Fruit fly (Drosophila melanogaster) ovary, adult (tissue): Measurements from ENCODE around the gene Rpn12.

Experiments
- CG17801 ChIP-seq: fragments of 200-800 bp; optimal IDR thresholded peaks from 2 replicates; lab custom pipeline; 2019; ENCODE audit warnings: missing biosample characterization, mild to moderate bottlenecking, missing genetic modification characterization, moderate library complexity; ENCODE audit not compliant: partially characterized antibody

The Rpn12 gene

DNA sequence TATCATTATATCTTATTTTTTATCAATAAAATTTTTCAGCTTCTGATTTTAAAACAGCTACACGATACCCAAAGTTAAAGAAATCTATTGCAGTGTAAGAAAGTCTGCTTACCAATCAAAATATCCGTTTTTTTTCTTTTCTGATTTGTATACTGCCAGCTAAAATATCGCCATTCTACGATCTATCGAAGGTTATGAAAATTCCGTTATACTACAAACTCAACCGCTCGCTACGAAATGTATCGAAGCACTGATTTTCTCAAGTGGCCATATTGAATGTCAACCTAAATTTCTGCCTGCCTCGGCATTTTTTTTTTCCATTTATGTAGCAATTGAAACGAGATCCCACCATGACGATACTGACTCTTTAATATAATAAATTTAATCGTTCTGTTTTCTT, 2.8 kb upstream of the Rpn12 start, which contains the start of gene nxf2:
nxf2 (minus strand) TSS at position 258 of the 400 bp plus-strand sequence.
- peak; percentile 42 for TF ChIP-seq CG17801 (GFP tag; lab: Kevin White, UChicago)

DNA sequence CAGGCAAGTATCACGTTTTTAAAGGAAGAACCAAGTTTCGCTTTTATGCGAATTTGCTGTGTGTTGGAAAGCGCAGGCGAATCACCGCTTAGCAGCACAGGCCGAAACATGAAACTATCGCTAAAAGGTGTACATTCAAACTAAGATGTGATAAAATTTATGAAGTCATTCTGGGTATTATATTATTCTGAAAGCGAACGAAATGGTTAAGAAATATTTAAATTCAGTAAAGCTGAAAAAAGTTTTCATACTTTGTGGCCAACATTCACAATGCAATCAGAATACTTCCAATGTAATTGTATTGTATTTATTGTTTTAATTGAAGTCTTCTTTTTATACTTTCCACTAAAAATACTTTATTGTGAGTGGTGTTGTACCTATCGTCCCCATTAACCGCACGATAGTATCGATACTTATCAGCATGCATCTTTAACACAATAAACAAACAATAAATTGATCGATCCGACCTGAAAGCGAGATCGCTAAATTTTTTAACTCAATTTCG, 1.6 kb upstream of the Rpn12 start, which contains the start of gene Smn:
Smn (minus strand) TSS at position 347 of the 505 bp plus-strand sequence.
- peak; percentile 69 for TF ChIP-seq CG17801 (GFP tag; lab: Kevin White, UChicago)

dm6 chr3L:16584074-16584578, 1.3 kb downstream of the Rpn12 start, which contains the start of gene UQCR-C2:
TSS of gene UQCR-C2 (plus strand) at chr3L:16584124.
- peak; percentile 26 for TF ChIP-seq CG17801 (GFP tag; lab: Kevin White, UChicago)

DNA sequence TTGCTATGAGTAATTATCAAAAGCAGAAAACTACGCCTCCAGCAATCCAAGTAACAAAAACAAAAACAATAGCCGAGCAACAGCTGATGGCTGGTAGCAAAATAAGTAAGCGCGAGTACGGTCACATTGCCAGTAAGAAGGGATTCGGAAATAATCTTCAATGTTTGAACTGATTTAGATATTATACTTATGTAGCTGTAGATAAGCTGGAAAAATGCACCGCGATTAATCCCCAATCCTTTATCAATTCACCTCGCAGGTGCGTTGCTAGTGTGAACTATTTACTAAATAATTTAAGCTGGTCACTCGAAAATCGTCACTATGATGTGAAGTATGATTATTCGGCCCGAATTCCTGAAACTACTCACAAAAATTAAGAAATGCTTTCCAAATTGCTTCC, 4.2 kb downstream of the Rpn12 start, which contains the start of the genes Syx8 and CG32163:
Syx8 (minus strand) TSS at position 69 of the 400 bp plus-strand sequence.
CG32163 (plus strand) TSS at position 169 of the 400 bp plus-strand sequence.
- peak; percentile 29 for TF ChIP-seq CG17801 (GFP tag; lab: Kevin White, UChicago)

- TF ChIP-seq CG17801 (GFP tag; lab: Kevin White, UChicago) = peak; percentile 46
Observed at dm6 chr3L:16587994-16588622, 5.3 kb downstream of the Rpn12 start.

DNA sequence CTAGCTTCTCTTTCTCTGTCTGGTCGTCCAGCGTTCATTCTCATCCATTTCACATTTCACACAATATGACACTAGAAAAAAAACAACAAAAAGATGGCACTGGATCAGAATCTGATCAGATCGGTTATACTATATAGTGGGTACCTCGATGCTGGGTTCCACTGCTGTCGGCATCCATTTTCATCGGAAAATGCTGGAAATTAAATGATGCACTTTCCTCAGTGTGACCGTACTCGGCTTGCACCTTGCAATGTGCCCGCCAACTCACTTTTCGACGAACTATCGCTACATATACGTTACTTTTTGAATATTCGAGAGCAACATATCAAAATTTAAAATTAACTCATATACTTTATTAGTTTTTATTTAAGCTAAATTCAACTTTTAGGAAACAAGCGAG, 8.0 kb downstream of the Rpn12 start, which contains the start of gene tra:
tra (minus strand) TSS at position 191 of the 400 bp plus-strand sequence.
- no peak for TF ChIP-seq CG17801 (GFP tag; lab: Kevin White, UChicago)

- TF ChIP-seq CG17801 (GFP tag; lab: Kevin White, UChicago) = no peak
Observed at dm6 chr3L:16594922-16595518, 12.2 kb downstream of the Rpn12 start, which contains the start of the genes spd-2 and Apl. TSS of gene spd-2 (minus strand) at chr3L:16595014. TSS of gene Apl (plus strand) at chr3L:16595181.

DNA sequence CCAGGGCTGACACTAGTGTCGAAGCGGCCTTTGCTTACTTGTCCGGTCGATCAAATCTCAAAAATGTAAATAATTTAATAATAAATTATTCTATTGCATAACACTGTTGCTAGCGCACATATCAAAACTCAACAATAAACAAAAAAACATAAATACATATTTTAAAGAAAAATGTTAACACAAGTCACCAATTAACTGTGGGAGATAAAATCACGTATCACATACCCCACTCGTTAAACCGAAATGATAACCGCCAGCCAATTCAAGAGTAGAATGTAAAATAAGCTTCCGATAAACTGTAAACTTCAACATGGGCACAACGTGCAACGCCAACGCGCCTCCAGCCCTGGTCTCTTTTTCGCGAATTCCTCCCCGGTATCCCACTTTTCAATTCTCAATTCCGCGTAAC, 19.9 kb downstream of the Rpn12 start, which contains the start of gene Arts:
Arts (plus strand) TSS at position 116 of the 409 bp plus-strand sequence.
- TF ChIP-seq CG17801 (GFP tag; lab: Kevin White, UChicago) = no peak

DNA sequence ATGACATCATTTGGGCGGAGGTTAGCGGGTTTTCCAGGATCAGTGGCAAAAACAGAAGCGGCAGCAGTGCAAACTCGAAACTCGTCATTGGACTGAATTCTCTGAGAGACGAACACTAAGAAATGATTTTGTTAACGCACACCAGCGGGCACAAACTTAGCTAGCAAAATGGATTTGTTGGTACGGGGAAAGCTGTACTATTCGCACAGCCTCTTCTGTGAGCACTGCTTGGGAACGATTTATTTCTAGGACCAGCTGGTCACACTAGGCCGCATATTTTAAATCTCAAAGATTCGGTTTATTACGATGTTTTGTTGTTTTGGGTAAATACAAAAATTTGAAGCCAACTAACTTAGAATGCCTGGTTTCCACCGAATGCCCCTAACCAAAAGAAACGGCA, 26.3 kb downstream of the Rpn12 start, which contains the start of gene CG4098:
CG4098 (minus strand) TSS at position 228 of the 400 bp plus-strand sequence.
- peak; percentile 16 for TF ChIP-seq CG17801 (GFP tag; lab: Kevin White, UChicago)

dm6 chr3L:16610201-16610600, 27.4 kb downstream of the Rpn12 start, which contains the start of gene Prosbeta6:
TSS of gene Prosbeta6 (minus strand) at chr3L:16610418.
- TF ChIP-seq CG17801 (GFP tag; lab: Kevin White, UChicago) = peak; percentile 28

DNA sequence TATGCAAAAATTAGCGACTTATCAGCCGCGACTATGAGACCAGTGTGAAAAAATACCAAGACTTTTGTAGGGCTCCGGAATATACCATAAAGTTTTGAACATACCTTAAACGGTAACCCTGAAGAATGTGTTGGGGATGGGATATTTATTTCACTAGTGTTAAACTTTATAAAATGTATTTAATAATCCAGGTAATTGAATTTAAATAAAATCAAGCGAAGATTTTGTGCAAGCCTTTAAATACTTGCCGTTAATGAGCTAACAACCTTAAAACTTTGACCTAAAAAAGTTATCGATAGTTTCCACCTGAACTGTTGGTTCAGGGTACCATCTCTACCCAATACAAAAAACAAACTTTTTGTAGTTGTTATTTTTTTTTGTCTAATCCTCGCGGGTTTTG, 29.3 kb downstream of the Rpn12 start, which contains the start of gene CG4101:
CG4101 (plus strand) TSS at position 335 of the 400 bp plus-strand sequence.
- TF ChIP-seq CG17801 (GFP tag; lab: Kevin White, UChicago) = peak; percentile 85

dm6 chr3L:16612972-16613371, 30.1 kb downstream of the Rpn12 start:
- peak; percentile 48 for TF ChIP-seq CG17801 (GFP tag; lab: Kevin White, UChicago)

DNA sequence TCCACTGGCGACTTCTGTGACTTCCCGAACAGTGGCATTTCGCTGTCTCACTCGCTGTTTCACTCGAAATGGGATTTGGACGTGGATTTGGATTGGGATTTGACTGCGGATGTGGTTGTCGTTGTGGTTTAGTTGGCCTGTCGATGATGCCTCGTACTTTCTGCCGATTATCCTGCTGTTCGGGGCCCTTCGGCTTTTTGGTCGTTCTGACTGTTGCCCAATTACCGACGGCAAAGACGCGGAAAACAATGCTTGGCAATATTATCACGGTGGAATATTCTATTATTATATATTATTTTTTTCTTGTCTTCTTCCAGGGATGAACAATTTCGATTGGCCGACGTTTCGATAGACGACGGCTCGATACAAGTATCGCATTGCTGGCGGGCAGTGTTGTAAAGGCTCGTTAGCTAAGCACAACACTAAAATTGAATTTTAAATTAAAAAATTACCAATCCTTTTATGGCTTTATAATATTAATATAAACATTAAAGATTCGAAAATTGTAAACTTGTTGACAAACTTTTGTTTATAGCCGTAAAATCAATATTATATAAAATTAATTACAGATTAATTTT, 32.4 kb downstream of the Rpn12 start, which contains the start of gene Mo25:
Mo25 (minus strand) TSS at position 341 of the 578 bp plus-strand sequence.
- TF ChIP-seq CG17801 (GFP tag; lab: Kevin White, UChicago) = peak; percentile 64

DNA sequence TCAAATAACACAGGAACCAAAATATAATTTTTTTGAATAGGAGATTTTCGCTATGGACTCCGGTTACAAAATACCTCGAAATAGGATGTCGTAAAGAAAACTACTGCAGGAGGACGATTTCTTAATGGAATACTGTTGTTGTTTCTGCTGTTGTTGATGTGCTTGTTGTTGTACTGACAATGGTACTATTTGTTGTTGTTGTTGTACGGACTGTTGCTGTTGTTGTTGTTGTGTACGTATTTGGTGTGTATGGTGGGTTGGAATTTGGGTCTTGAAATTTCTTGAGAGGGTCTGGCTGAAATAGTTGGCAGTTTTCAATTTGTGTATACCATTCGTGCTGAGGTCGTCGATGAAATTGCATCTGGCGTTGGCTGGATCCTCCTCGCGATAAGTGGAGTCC, 43.4 kb downstream of the Rpn12 start:
- TF ChIP-seq CG17801 (GFP tag; lab: Kevin White, UChicago) = no peak
